Worm (Caenorhabditis elegans): Measurements from ENCODE around the gene D2096.6.

D2096.6 gene

DNA sequence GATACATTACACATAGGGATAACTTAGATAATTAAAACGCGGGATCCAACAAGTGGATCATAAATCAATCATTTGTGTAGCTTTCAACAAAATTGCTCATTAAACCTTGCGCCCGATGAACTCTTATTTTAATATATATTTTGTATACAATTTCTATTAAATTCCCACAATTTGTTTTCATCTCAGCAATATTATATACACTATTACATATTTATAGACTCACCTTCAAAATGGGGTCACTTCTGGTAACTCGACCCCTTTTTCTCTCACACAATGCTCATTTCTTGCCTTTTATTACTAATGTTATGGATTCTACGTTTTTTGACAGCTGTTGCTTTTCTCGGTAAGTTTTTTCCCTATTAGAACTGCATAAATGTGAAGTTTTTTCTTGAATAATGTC, 29.4 kb downstream of the D2096.6 start, which contains the start of gene lgc-6:
lgc-6 (plus strand) TSS at position 301 of the 400 bp plus-strand sequence.
- TF ChIP-seq scrt-1 (GFP tag; IDR thresholded peaks at IDR 0.05), result no peak
- no peak for TF ChIP-seq pes-1 (GFP tag; IDR thresholded peaks at IDR 0.05)
- no peak for TF ChIP-seq hmg-4 (GFP tag; optimal IDR thresholded peaks at IDR 0.05)
- no peak for TF ChIP-seq ceh-13 (GFP tag; optimal IDR thresholded peaks at IDR 0.05)
- no peak for TF ChIP-seq aly-1 (tag; optimal IDR thresholded peaks at IDR 0.05)
- TF ChIP-seq tra-4 (tag; optimal IDR thresholded peaks at IDR 0.05), result no peak
- no peak for TF ChIP-seq F13C5.2 (tag; optimal IDR thresholded peaks at IDR 0.05)
- no peak for TF ChIP-seq ets-7 (tag; optimal IDR thresholded peaks at IDR 0.05)
- TF ChIP-seq tbx-37 (GFP tag; conservative IDR thresholded peaks at IDR 0.05), result no peak
- TF ChIP-seq ceh-36 (tag; optimal IDR thresholded peaks at IDR 0.05), result no peak
- TF ChIP-seq ama-1 (optimal IDR thresholded peaks at IDR 0.05), result no peak
- TF ChIP-seq hnd-1 (tag; optimal IDR thresholded peaks at IDR 0.05), result no peak
- no peak for TF ChIP-seq tbx-11 (GFP tag; IDR thresholded peaks at IDR 0.05)
- no peak for TF ChIP-seq flt-1 (GFP tag; IDR thresholded peaks at IDR 0.05)
- TF ChIP-seq sea-1 (GFP tag; conservative IDR thresholded peaks at IDR 0.05), result no peak

DNA sequence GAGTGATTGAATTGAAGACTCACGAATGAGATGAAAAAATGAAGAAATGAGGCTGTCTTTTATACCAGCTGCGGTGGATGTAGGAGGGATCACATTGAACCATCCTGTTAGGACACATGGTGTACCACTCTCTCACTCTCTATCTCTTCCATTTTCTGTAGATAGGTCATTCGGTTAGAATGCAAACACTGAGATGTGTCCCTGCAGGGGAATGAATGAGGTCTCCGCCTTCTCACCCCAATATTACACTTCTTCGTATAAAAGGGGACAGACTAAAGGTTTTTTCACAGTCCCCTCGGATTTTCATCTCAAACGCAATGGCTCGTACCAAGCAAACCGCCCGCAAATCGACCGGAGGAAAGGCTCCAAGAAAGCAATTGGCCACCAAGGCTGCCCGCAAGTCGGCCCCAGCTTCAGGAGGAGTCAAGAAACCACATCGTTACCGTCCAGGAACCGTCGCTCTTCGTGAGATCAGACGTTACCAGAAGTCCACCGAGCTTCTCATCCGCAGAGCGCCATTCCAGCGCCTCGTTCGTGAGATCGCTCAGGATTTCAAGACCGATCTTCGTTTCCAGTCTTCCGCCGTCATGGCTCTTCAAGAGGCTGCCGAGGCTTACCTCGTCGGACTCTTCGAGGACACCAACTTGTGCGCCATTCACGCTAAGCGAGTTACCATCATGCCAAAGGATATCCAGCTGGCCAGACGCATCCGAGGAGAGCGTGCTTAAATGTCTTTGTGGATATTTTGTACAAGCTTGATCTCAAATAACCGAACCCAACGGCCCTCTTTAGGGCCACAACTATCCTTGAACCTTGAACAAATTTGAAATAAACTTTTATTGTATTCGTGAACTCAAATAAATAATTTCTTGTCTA, 34.8 kb downstream of the D2096.6 start, which contains the start of gene his-32:
his-32 (plus strand) TSS at position 318 of the 876 bp plus-strand sequence.
- TF ChIP-seq flt-1 (GFP tag; IDR thresholded peaks at IDR 0.05) (peak; percentile 65; the same call in 1 of the 2 replicates), B0310.2 (tag; optimal IDR thresholded peaks at IDR 0.05) (peak; percentile 88), tbx-11 (GFP tag; IDR thresholded peaks at IDR 0.05) (no peak), ama-1 (optimal IDR thresholded peaks at IDR 0.05) (peak; percentile 99), hmbx-1 (tag; optimal IDR thresholded peaks at IDR 0.05) (peak; percentile 60), hnd-1 (tag; optimal IDR thresholded peaks at IDR 0.05) (no peak), ceh-13 (GFP tag; optimal IDR thresholded peaks at IDR 0.05) (no peak), pes-1 (GFP tag; IDR thresholded peaks at IDR 0.05) (peak; percentile 76), ceh-36 (tag; optimal IDR thresholded peaks at IDR 0.05) (peak; percentile 69), tbx-37 (GFP tag; conservative IDR thresholded peaks at IDR 0.05) (no peak), F13C5.2 (tag; optimal IDR thresholded peaks at IDR 0.05) (peak; percentile 18), tra-4 (tag; optimal IDR thresholded peaks at IDR 0.05) (peak; percentile 25), sea-1 (GFP tag; conservative IDR thresholded peaks at IDR 0.05) (peak; percentile 67; the same call in 1 of the 2 replicates), aly-1 (tag; optimal IDR thresholded peaks at IDR 0.05) (peak; percentile 100), ets-7 (tag; optimal IDR thresholded peaks at IDR 0.05) (no peak), hmg-4 (GFP tag; optimal IDR thresholded peaks at IDR 0.05) (peak; percentile 41), scrt-1 (GFP tag; IDR thresholded peaks at IDR 0.05) (peak; percentile 78; the same call in 1 of the 2 replicates)

ce11 chrIV:8333954-8333987, 35.3 kb downstream of the D2096.6 start, which contains the start of gene his-31:
Gene his-31, minus strand, starts transcription at chrIV:8333983.
- TF ChIP-seq flt-1 (GFP tag; IDR thresholded peaks at IDR 0.05) (no peak), F13C5.2 (tag; optimal IDR thresholded peaks at IDR 0.05) (no peak), tra-4 (tag; optimal IDR thresholded peaks at IDR 0.05) (no peak), sea-1 (GFP tag; conservative IDR thresholded peaks at IDR 0.05) (no peak), hmbx-1 (tag; optimal IDR thresholded peaks at IDR 0.05) (no peak), ama-1 (optimal IDR thresholded peaks at IDR 0.05) (no peak), ceh-36 (tag; optimal IDR thresholded peaks at IDR 0.05) (no peak), tbx-11 (GFP tag; IDR thresholded peaks at IDR 0.05) (no peak), scrt-1 (GFP tag; IDR thresholded peaks at IDR 0.05) (no peak)

DNA sequence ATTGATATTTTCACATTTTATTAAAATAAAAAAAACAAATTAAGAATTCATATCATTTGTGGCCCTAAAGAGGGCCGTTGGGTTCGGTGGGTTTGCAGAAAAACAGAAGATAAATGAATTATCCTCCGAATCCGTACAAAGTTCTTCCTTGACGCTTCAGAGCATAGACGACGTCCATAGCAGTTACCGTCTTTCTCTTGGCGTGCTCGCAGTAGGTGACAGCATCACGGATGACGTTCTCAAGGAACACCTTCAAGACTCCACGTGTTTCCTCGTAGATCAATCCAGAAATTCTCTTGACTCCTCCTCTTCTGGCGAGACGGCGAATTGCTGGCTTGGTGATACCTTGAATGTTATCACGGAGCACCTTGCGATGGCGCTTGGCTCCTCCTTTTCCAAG, 35.5 kb downstream of the D2096.6 start:
- peak; percentile 97 for TF ChIP-seq ama-1 (optimal IDR thresholded peaks at IDR 0.05)
- TF ChIP-seq scrt-1 (GFP tag; IDR thresholded peaks at IDR 0.05), result no peak
- TF ChIP-seq hnd-1 (tag; optimal IDR thresholded peaks at IDR 0.05), result no peak
- TF ChIP-seq sea-1 (GFP tag; conservative IDR thresholded peaks at IDR 0.05), result no peak
- TF ChIP-seq hmbx-1 (tag; optimal IDR thresholded peaks at IDR 0.05), result no peak
- TF ChIP-seq aly-1 (tag; optimal IDR thresholded peaks at IDR 0.05), result peak; percentile 47

DNA sequence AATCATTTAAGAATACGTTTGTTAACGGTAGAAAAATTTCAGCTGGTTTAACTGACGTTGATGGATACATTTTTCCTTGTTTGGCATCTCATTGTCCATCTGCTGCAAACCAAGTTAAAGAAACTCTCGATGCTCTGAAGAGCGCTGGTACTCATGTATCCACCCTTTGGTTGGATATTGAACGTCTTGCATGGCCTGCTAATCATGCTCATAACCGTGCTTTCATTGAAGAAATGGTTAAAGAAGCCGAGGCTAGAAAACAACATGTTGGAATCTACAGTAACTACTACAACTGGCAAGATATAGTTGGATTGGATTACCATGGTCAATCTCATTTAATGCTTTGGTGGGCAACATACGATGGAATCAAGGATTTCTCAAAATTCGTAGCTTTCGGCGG, 36.0 kb downstream of the D2096.6 start:
- 0 out of 2 replicates have a peak, but pooled peaks have one; percentile 2 for TF ChIP-seq flt-1 (GFP tag; IDR thresholded peaks at IDR 0.05)
- TF ChIP-seq ceh-36 (tag; optimal IDR thresholded peaks at IDR 0.05), result no peak

DNA sequence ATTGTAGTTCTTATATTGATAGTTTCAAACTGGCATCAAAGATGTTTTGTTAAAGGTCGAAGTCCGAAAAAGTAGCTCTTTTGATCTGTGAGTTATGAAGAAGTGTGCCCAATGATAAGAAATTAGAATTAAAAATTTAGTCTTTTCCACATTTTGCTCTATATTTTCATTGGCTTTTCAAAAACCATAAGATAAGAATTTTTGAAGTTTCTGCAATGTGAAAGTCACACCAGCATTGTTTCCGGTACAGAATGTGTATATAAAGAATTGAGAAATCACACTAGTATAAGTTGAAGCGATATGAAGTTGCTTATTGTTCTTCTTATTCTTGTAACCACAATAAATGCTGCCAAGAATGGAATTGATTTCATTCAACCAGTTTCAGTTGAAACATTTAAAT, 36.5 kb downstream of the D2096.6 start, which contains the start of gene lys-10:
lys-10 (plus strand) TSS at position 301 of the 400 bp plus-strand sequence.
- TF ChIP-seq flt-1 (GFP tag; IDR thresholded peaks at IDR 0.05), result no peak
- no peak for TF ChIP-seq tbx-37 (GFP tag; conservative IDR thresholded peaks at IDR 0.05)
- no peak for TF ChIP-seq ceh-36 (tag; optimal IDR thresholded peaks at IDR 0.05)
- no peak for TF ChIP-seq hmg-4 (GFP tag; optimal IDR thresholded peaks at IDR 0.05)
- no peak for TF ChIP-seq ama-1 (optimal IDR thresholded peaks at IDR 0.05)
- no peak for TF ChIP-seq hmbx-1 (tag; optimal IDR thresholded peaks at IDR 0.05)
- TF ChIP-seq tbx-11 (GFP tag; IDR thresholded peaks at IDR 0.05), result no peak
- no peak for TF ChIP-seq sea-1 (GFP tag; conservative IDR thresholded peaks at IDR 0.05)
- TF ChIP-seq aly-1 (tag; optimal IDR thresholded peaks at IDR 0.05), result no peak
- TF ChIP-seq ets-7 (tag; optimal IDR thresholded peaks at IDR 0.05), result no peak
- TF ChIP-seq tra-4 (tag; optimal IDR thresholded peaks at IDR 0.05), result no peak
- no peak for TF ChIP-seq ceh-13 (GFP tag; optimal IDR thresholded peaks at IDR 0.05)
- no peak for TF ChIP-seq scrt-1 (GFP tag; IDR thresholded peaks at IDR 0.05)
- TF ChIP-seq B0310.2 (tag; optimal IDR thresholded peaks at IDR 0.05), result no peak
- no peak for TF ChIP-seq pes-1 (GFP tag; IDR thresholded peaks at IDR 0.05)
- TF ChIP-seq F13C5.2 (tag; optimal IDR thresholded peaks at IDR 0.05), result no peak
- no peak for TF ChIP-seq hnd-1 (tag; optimal IDR thresholded peaks at IDR 0.05)

DNA sequence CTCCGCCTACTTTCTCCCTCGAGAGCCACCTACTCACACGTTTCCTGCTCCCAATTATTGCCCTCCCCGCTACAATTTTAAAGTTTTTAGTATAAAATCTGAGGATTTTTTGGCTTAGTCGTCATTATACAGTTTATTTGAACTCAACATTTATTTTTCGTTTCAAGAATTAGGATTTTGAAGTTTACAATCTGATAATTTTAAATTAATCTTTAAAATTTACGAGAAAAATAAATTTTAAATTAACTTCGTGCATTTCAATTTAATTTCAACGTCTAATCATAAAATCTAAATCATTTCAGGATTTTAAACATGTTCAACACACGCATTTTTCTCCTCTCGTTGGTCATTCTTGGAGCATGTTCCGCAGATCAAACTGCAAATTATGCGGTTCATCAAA, 40.1 kb downstream of the D2096.6 start, which contains the start of gene F35H10.2:
F35H10.2 (plus strand) TSS at position 301 of the 400 bp plus-strand sequence.
- TF ChIP-seq ama-1 (optimal IDR thresholded peaks at IDR 0.05) (no peak), hnd-1 (tag; optimal IDR thresholded peaks at IDR 0.05) (no peak), ets-7 (tag; optimal IDR thresholded peaks at IDR 0.05) (no peak), tra-4 (tag; optimal IDR thresholded peaks at IDR 0.05) (no peak), ceh-13 (GFP tag; optimal IDR thresholded peaks at IDR 0.05) (no peak), B0310.2 (tag; optimal IDR thresholded peaks at IDR 0.05) (no peak), tbx-11 (GFP tag; IDR thresholded peaks at IDR 0.05) (no peak), aly-1 (tag; optimal IDR thresholded peaks at IDR 0.05) (no peak), tbx-37 (GFP tag; conservative IDR thresholded peaks at IDR 0.05) (no peak), sea-1 (GFP tag; conservative IDR thresholded peaks at IDR 0.05) (no peak), flt-1 (GFP tag; IDR thresholded peaks at IDR 0.05) (no peak), pes-1 (GFP tag; IDR thresholded peaks at IDR 0.05) (no peak), hmg-4 (GFP tag; optimal IDR thresholded peaks at IDR 0.05) (no peak), scrt-1 (GFP tag; IDR thresholded peaks at IDR 0.05) (no peak), ceh-36 (tag; optimal IDR thresholded peaks at IDR 0.05) (no peak), F13C5.2 (tag; optimal IDR thresholded peaks at IDR 0.05) (no peak), hmbx-1 (tag; optimal IDR thresholded peaks at IDR 0.05) (no peak)
